Fruit fly (Drosophila melanogaster): ENCODE results near the gene CG42688.
A peak's percentile ranks its signal among the peaks of the same experiment; 100 is the strongest.

Gene CG42688

DNA sequence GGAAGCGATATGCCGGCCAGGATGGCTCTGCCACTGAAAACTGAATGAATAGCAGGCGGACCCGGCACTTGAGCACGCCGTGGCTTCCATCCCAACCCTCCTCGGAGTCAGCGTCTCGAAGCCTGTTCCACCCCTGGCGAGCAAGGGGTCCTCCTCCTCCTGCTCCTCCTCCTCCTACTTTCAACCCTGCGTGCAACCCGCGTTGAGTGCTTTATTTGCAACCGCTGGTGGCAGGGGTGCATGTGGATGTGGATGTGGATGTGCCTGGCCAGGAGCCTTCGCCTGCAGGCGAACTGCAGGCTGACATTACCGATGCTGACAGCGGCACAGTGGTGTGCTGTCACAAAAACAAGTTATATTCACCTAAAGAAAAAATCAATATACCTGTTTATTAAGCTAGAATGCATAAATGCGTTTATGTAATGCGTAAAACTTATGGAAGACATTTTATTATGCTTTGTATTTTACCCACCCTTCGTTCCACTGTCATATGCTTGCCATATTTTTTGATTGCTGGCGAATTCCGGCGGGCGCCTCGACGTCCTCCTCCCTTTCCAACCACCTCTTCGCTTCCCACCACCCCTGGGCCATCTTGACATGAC lies 13.9 kb upstream of the CG42688 start:
- TF ChIP-seq gce (GFP tag; IDR thresholded peaks at IDR 0.05) = no peak
- peak; percentile 71 for TF ChIP-seq CG2875 (GFP tag; optimal IDR thresholded peaks at IDR 0.05)
- TF ChIP-seq kni (GFP tag; optimal IDR thresholded peaks at IDR 0.05) = no peak
- TF ChIP-seq CG8388 (GFP tag; optimal IDR thresholded peaks at IDR 0.05) = peak; percentile 46
- peak; percentile 40 for TF ChIP-seq lilli (GFP tag; optimal IDR thresholded peaks at IDR 0.05)
- TF ChIP-seq CG31365 (tag; optimal IDR thresholded peaks at IDR 0.05) = no peak
- TF ChIP-seq zen2 (GFP tag; IDR thresholded peaks at IDR 0.05; ENCODE audit: partially characterized antibody) = no peak
- TF ChIP-seq aop (GFP tag; IDR thresholded peaks at IDR 0.05) = no peak
- peak; percentile 22; the same call in 1 of the 2 replicates for TF ChIP-seq Atf6 (GFP tag; IDR thresholded peaks at IDR 0.05)
- peak; percentile 33; the same call in 1 of the 2 replicates for TF ChIP-seq CG32532 (GFP tag; IDR thresholded peaks at IDR 0.05)
- no peak for TF ChIP-seq CG10565 (GFP tag; optimal IDR thresholded peaks at IDR 0.05)
- peak; percentile 52 for TF ChIP-seq NC2β (GFP tag; optimal IDR thresholded peaks at IDR 0.05)
- TF ChIP-seq org-1 (GFP tag; optimal IDR thresholded peaks at IDR 0.05) = peak; percentile 21
- TF ChIP-seq hkb (optimal IDR thresholded peaks at IDR 0.05) = no peak
- TF ChIP-seq hkb (GFP tag; IDR thresholded peaks at IDR 0.05) = peak; percentile 81
- TF ChIP-seq CG10274 (GFP tag; optimal IDR thresholded peaks at IDR 0.05) = no peak
- TF ChIP-seq ewg (GFP tag; optimal IDR thresholded peaks at IDR 0.05) = peak; percentile 41
- TF ChIP-seq pfk (GFP tag; optimal IDR thresholded peaks at IDR 0.05) = no peak
- TF ChIP-seq az2 (GFP tag; optimal IDR thresholded peaks at IDR 0.05) = peak; percentile 60
- peak; percentile 42; the same call in 1 of the 2 replicates for TF ChIP-seq dati (GFP tag; IDR thresholded peaks at IDR 0.05)
- peak; percentile 49 for TF ChIP-seq lmd (GFP tag; IDR thresholded peaks at IDR 0.05)
- TF ChIP-seq Optix (GFP tag; IDR thresholded peaks at IDR 0.05) = peak; percentile 69; the same call in 2 of the 3 replicates
- TF ChIP-seq Camta (GFP tag; optimal IDR thresholded peaks at IDR 0.05) = peak; percentile 34
- peak; percentile 59; the same call in 1 of the 3 replicates for TF ChIP-seq so (GFP tag; IDR thresholded peaks at IDR 0.05)
- peak; percentile 68 for TF ChIP-seq CG31441 (GFP tag; IDR thresholded peaks at IDR 0.05)
- TF ChIP-seq bab2 (GFP tag; optimal IDR thresholded peaks at IDR 0.05) = peak; percentile 23
- TF ChIP-seq chn (GFP tag; optimal IDR thresholded peaks at IDR 0.05) = peak; percentile 32
- TF ChIP-seq CG17612 (GFP tag; IDR thresholded peaks at IDR 0.05) = no peak
- peak; percentile 56 for TF ChIP-seq CG10209 (GFP tag; optimal IDR thresholded peaks at IDR 0.05)
- no peak for TF ChIP-seq eyg (GFP tag; optimal IDR thresholded peaks at IDR 0.05)
- TF ChIP-seq tin (GFP tag; optimal IDR thresholded peaks at IDR 0.05) = peak; percentile 34
- TF ChIP-seq NFAT (GFP tag; IDR thresholded peaks at IDR 0.05) = 0 out of 2 replicates have a peak, but pooled peaks have one; percentile 36
- peak; percentile 68 for TF ChIP-seq CG11093 (GFP tag; IDR thresholded peaks at IDR 0.05)
- TF ChIP-seq gcm2 (GFP tag; optimal IDR thresholded peaks at IDR 0.05) = no peak
- peak; percentile 84 for TF ChIP-seq dmrt11E (tag; optimal IDR thresholded peaks at IDR 0.05)
- peak; percentile 1 for TF ChIP-seq CG17568 (GFP tag; optimal IDR thresholded peaks at IDR 0.05)
- peak; percentile 60 for TF ChIP-seq grau (tag; optimal IDR thresholded peaks at IDR 0.05)
- peak; percentile 66 for TF ChIP-seq CG12219 (GFP tag; optimal IDR thresholded peaks at IDR 0.05)
- no peak for TF ChIP-seq pho (GFP tag; optimal IDR thresholded peaks at IDR 0.05)
- peak; percentile 10 for TF ChIP-seq run (tag; optimal IDR thresholded peaks at IDR 0.05)
- TF ChIP-seq sim (GFP tag; IDR thresholded peaks at IDR 0.05) = 0 out of 2 replicates have a peak, but pooled peaks have one; percentile 52
- TF ChIP-seq cas (GFP tag; IDR thresholded peaks at IDR 0.05) = peak; percentile 29; the same call in 1 of the 2 replicates
- TF ChIP-seq CG3847 (GFP tag; IDR thresholded peaks at IDR 0.05) = 0 out of 2 replicates have a peak, but pooled peaks have one; percentile 27
- no peak for TF ChIP-seq CG7987 (GFP tag; optimal IDR thresholded peaks at IDR 0.05)
- no peak for TF ChIP-seq Lpt (GFP tag; optimal IDR thresholded peaks at IDR 0.05)
- TF ChIP-seq ato (GFP tag; IDR thresholded peaks at IDR 0.05; ENCODE audit: partially characterized antibody) = no peak
- no peak for TF ChIP-seq CG2129 (GFP tag; IDR thresholded peaks at IDR 0.05; ENCODE audit: partially characterized antibody)
- TF ChIP-seq CG8281 (tag; optimal IDR thresholded peaks at IDR 0.05) = no peak
- TF ChIP-seq CG4404 (GFP tag; IDR thresholded peaks at IDR 0.05) = peak; percentile 76
- TF ChIP-seq gro (GFP tag; optimal IDR thresholded peaks at IDR 0.05) = no peak
- peak; percentile 42 for TF ChIP-seq CG17385 (GFP tag; optimal IDR thresholded peaks at IDR 0.05)

All from whole organism, embryonic.